Fruit fly (Drosophila melanogaster): ENCODE results near the gene Klp10A.

dm6 chrX:11153413-11153812, 16.5 kb upstream of the Klp10A start:
- TF ChIP-seq Sin3A (optimal IDR thresholded peaks at IDR 0.05), result no peak
- TF ChIP-seq h (optimal IDR thresholded peaks at IDR 0.05), result no peak
- TF ChIP-seq psq (optimal IDR thresholded peaks at IDR 0.05), result no peak
